Worm (Caenorhabditis elegans): Measurements from ENCODE around the gene his-16.

Gene his-16

ce11 chrII:13783880-13784279 lies 34.1 kb downstream of the his-16 start, which contains the start of gene C01B9.4:
Gene C01B9.4, minus strand, starts transcription at chrII:13783980.
- TF ChIP-seq R02D3.7 (tag; optimal IDR thresholded peaks at IDR 0.05), result no peak
- no peak for TF ChIP-seq C34F6.9 (tag; optimal IDR thresholded peaks at IDR 0.05)
- TF ChIP-seq Y55F3AM.14 (GFP tag; optimal IDR thresholded peaks at IDR 0.05), result no peak
- TF ChIP-seq mbf-1 (tag; optimal IDR thresholded peaks at IDR 0.05), result no peak
- TF ChIP-seq nhr-237 (tag; optimal IDR thresholded peaks at IDR 0.05), result no peak
- TF ChIP-seq ztf-11 (tag; optimal IDR thresholded peaks at IDR 0.05), result no peak
- no peak for TF ChIP-seq dmd-4 (tag; optimal IDR thresholded peaks at IDR 0.05)

ce11 chrII:13780792-13781248 lies 37.1 kb downstream of the his-16 start:
- no peak for TF ChIP-seq skn-1 (tag; optimal IDR thresholded peaks at IDR 0.05)
- TF ChIP-seq ama-1 (optimal IDR thresholded peaks at IDR 0.05), result no peak
- TF ChIP-seq nhr-25 (tag; optimal IDR thresholded peaks at IDR 0.05), result no peak
- TF ChIP-seq unc-55 (GFP tag; optimal IDR thresholded peaks at IDR 0.05), result no peak
- no peak for TF ChIP-seq ztf-1 (GFP tag; conservative IDR thresholded peaks at IDR 0.05)
- TF ChIP-seq elt-3 (tag; optimal IDR thresholded peaks at IDR 0.05), result no peak
- no peak for TF ChIP-seq dmd-4 (tag; optimal IDR thresholded peaks at IDR 0.05)
- TF ChIP-seq sem-4 (tag; optimal IDR thresholded peaks at IDR 0.05), result no peak
- no peak for TF ChIP-seq nhr-10 (tag; optimal IDR thresholded peaks at IDR 0.05)
- TF ChIP-seq aly-2 (tag; optimal IDR thresholded peaks at IDR 0.05), result no peak
- peak; percentile 30 for TF ChIP-seq sma-9 (GFP tag; optimal IDR thresholded peaks at IDR 0.05)
- TF ChIP-seq sma-9 (tag; optimal IDR thresholded peaks at IDR 0.05), result no peak
- peak; percentile 6 for TF ChIP-seq lin-13 (GFP tag; optimal IDR thresholded peaks at IDR 0.05)
- TF ChIP-seq zag-1 (tag; optimal IDR thresholded peaks at IDR 0.05), result no peak
- no peak for TF ChIP-seq gmeb-1 (tag; optimal IDR thresholded peaks at IDR 0.05)
- TF ChIP-seq mbf-1 (tag; optimal IDR thresholded peaks at IDR 0.05), result no peak
- TF ChIP-seq C34F6.9 (tag; optimal IDR thresholded peaks at IDR 0.05), result no peak
- peak; percentile 43 for TF ChIP-seq fos-1 (tag; optimal IDR thresholded peaks at IDR 0.05)
- TF ChIP-seq nhr-23 (tag; optimal IDR thresholded peaks at IDR 0.05), result no peak
- no peak for TF ChIP-seq snpc-4 (tag; optimal IDR thresholded peaks at IDR 0.05)
- TF ChIP-seq mdl-1 (tag; optimal IDR thresholded peaks at IDR 0.05), result no peak
- TF ChIP-seq blmp-1 (tag; optimal IDR thresholded peaks at IDR 0.05; ENCODE audit: insufficient read depth), result no peak
- no peak for TF ChIP-seq nhr-21 (tag; optimal IDR thresholded peaks at IDR 0.05)
- TF ChIP-seq unc-62 (GFP tag; optimal IDR thresholded peaks at IDR 0.05), result no peak
- TF ChIP-seq ceh-16 (tag; optimal IDR thresholded peaks at IDR 0.05), result no peak
- TF ChIP-seq nhr-6 (tag; optimal IDR thresholded peaks at IDR 0.05), result no peak
- no peak for TF ChIP-seq alr-1 (tag; optimal IDR thresholded peaks at IDR 0.05)
- no peak for TF ChIP-seq ztf-4 (tag; optimal IDR thresholded peaks at IDR 0.05)
- TF ChIP-seq peb-1 (tag; optimal IDR thresholded peaks at IDR 0.05), result no peak
- TF ChIP-seq ZK546.5 (tag; optimal IDR thresholded peaks at IDR 0.05), result no peak
- peak; percentile 61 for TF ChIP-seq crh-2 (tag; optimal IDR thresholded peaks at IDR 0.05)
- TF ChIP-seq ceh-82 (tag; optimal IDR thresholded peaks at IDR 0.05), result no peak

- no peak for TF ChIP-seq ceh-16 (tag; optimal IDR thresholded peaks at IDR 0.05)
- no peak for TF ChIP-seq blmp-1 (tag; optimal IDR thresholded peaks at IDR 0.05; ENCODE audit: insufficient read depth)
- no peak for TF ChIP-seq ztf-11 (tag; optimal IDR thresholded peaks at IDR 0.05)
- TF ChIP-seq nhr-11 (tag; optimal IDR thresholded peaks at IDR 0.05), result no peak
- no peak for TF ChIP-seq lin-13 (GFP tag; optimal IDR thresholded peaks at IDR 0.05)
- peak; percentile 57 for TF ChIP-seq fos-1 (tag; optimal IDR thresholded peaks at IDR 0.05)
- TF ChIP-seq sma-3 (GFP tag; optimal IDR thresholded peaks at IDR 0.05), result no peak
- no peak for TF ChIP-seq ZK546.5 (tag; optimal IDR thresholded peaks at IDR 0.05)
- TF ChIP-seq lsy-2 (tag; optimal IDR thresholded peaks at IDR 0.05), result no peak
Measured at ce11 chrII:13771335-13771734, 46.6 kb downstream of the his-16 start, which contains the start of gene C01B9.1. Gene C01B9.1, plus strand, starts transcription at chrII:13771575.
